Fruit fly (Drosophila melanogaster) whole organism, embryonic: ENCODE data around the gene fru.
A peak's percentile ranks its signal among the peaks of the same experiment; 100 is the strongest.

ENCODE experiments used
- Atf6 ChIP-seq: fragments of 200-800 bp; sonication (Bioruptor generic); IDR thresholded peaks from 2 replicates; pipeline ENCODE4 v1.3.6; 2022; ENCODE audit warnings: missing biosample characterization, missing genetic modification characterization
- Blimp-1 ChIP-seq: fragments of 200-800 bp; sonication (Bioruptor generic); optimal IDR thresholded peaks from 3 replicates; lab custom pipeline; 2018; ENCODE audit warnings: missing biosample characterization, missing genetic modification characterization, mild to moderate bottlenecking, moderate library complexity, missing genetic modification reagents
- BtbVII ChIP-seq: fragments of 200-800 bp; sonication (Bioruptor generic); optimal IDR thresholded peaks from 3 replicates; lab custom pipeline; 2017; ENCODE audit warnings: missing biosample characterization, mild to moderate bottlenecking, missing genetic modification characterization
- CG10147 ChIP-seq: fragments of 200-800 bp; sonication (Bioruptor generic); optimal IDR thresholded peaks from 2 replicates; lab custom pipeline; 2019; ENCODE audit warnings: missing biosample characterization, mild to moderate bottlenecking, missing genetic modification characterization, moderate library complexity
- CG11456 ChIP-seq: fragments of 200-800 bp; sonication (Bioruptor generic); IDR thresholded peaks from 3 replicates; pipeline ENCODE4 v1.3.6; 2022; ENCODE audit warnings: missing biosample characterization, missing genetic modification characterization
- CG11504 ChIP-seq: fragments of 200-800 bp; sonication (Bioruptor generic); optimal IDR thresholded peaks from 3 replicates; lab custom pipeline; 2019; ENCODE audit warnings: missing biosample characterization, mild to moderate bottlenecking, missing genetic modification characterization, moderate library complexity
- CG13296 ChIP-seq: fragments of 200-800 bp; sonication (Bioruptor generic); optimal IDR thresholded peaks from 3 replicates; lab custom pipeline; 2018; ENCODE audit warnings: missing biosample characterization, mild to moderate bottlenecking, missing genetic modification characterization
- CG13424 ChIP-seq: fragments of 200-800 bp; sonication (Bioruptor generic); optimal IDR thresholded peaks from 2 replicates; lab custom pipeline; 2019; ENCODE audit warnings: missing biosample characterization, mild to moderate bottlenecking, missing genetic modification characterization, moderate library complexity
- CG13775 ChIP-seq: fragments of 200-800 bp; sonication (Bioruptor generic); optimal IDR thresholded peaks from 3 replicates; lab custom pipeline; 2017; ENCODE audit warnings: missing biosample characterization, mild to moderate bottlenecking, missing genetic modification characterization
- CG14014 ChIP-seq: fragments of 200-800 bp; sonication (Bioruptor generic); IDR thresholded peaks from 2 replicates; pipeline ENCODE4 v1.3.6; 2022; ENCODE audit warnings: missing biosample characterization, missing genetic modification characterization
- CG14050 ChIP-seq: fragments of 200-800 bp; sonication (Bioruptor generic); IDR thresholded peaks from 3 replicates; pipeline ENCODE4 v1.3.6; 2022; ENCODE audit warnings: missing biosample characterization, missing genetic modification characterization
- CG14667 ChIP-seq: fragments of 200-800 bp; sonication (Bioruptor generic); IDR thresholded peaks from 2 replicates; pipeline ENCODE4 v1.3.6; 2022; ENCODE audit warnings: missing biosample characterization, missing genetic modification characterization
- CG1529 ChIP-seq: fragments of 200-800 bp; sonication (Bioruptor generic); optimal IDR thresholded peaks from 3 replicates; lab custom pipeline; 2018; ENCODE audit warnings: missing biosample characterization, missing genetic modification characterization
- CG1603 ChIP-seq: fragments of 200-800 bp; sonication (Bioruptor generic); optimal IDR thresholded peaks from 2 replicates; lab custom pipeline; 2019; ENCODE audit warnings: missing biosample characterization, mild to moderate bottlenecking, missing genetic modification characterization, moderate library complexity
- CG16779 ChIP-seq: fragments of 200-800 bp; sonication (Bioruptor generic); IDR thresholded peaks from 2 replicates; pipeline ENCODE4 v1.3.6; 2022; ENCODE audit warnings: missing biosample characterization, missing genetic modification characterization
- CG17802 ChIP-seq: fragments of 200-800 bp; sonication (Bioruptor generic); optimal IDR thresholded peaks from 2 replicates; lab custom pipeline; 2018; ENCODE audit warnings: missing biosample characterization, mild to moderate bottlenecking, missing genetic modification characterization, moderate library complexity
- CG18764 ChIP-seq: fragments of 200-800 bp; sonication (Bioruptor generic); optimal IDR thresholded peaks from 3 replicates; lab custom pipeline; 2016; ENCODE audit warnings: missing biosample characterization, missing genetic modification characterization
- CG2120 ChIP-seq: fragments of 200-800 bp; sonication (Bioruptor generic); optimal IDR thresholded peaks from 3 replicates; lab custom pipeline; 2016; ENCODE audit warnings: missing biosample characterization, missing genetic modification characterization
- CG31224 ChIP-seq: fragments of 200-800 bp; sonication (Bioruptor generic); IDR thresholded peaks from 2 replicates; pipeline ENCODE4 v1.3.6; 2022; ENCODE audit warnings: missing biosample characterization, missing genetic modification characterization
- CG31441 ChIP-seq: fragments of 200-800 bp; sonication (Bioruptor generic); IDR thresholded peaks from 2 replicates; pipeline ENCODE4 v1.3.6; 2022; ENCODE audit warnings: missing biosample characterization, missing genetic modification characterization
- CG6272 ChIP-seq: fragments of 200-800 bp; sonication (Bioruptor generic); IDR thresholded peaks from 2 replicates; pipeline ENCODE4 v1.3.6; 2022; ENCODE audit warnings: missing biosample characterization, missing genetic modification characterization
- CG8359 ChIP-seq: fragments of 200-800 bp; sonication (Bioruptor generic); optimal IDR thresholded peaks from 2 replicates; lab custom pipeline; 2017; ENCODE audit warnings: missing biosample characterization, mild to moderate bottlenecking, missing genetic modification characterization, borderline replicate concordance
- Dbx ChIP-seq: fragments of 200-800 bp; sonication (Bioruptor generic); IDR thresholded peaks from 3 replicates; pipeline ENCODE4 v1.3.6; 2022; ENCODE audit warnings: missing biosample characterization, missing genetic modification characterization
- Fer2 ChIP-seq: fragments of 200-800 bp; sonication (Bioruptor generic); optimal IDR thresholded peaks from 2 replicates; lab custom pipeline; 2018; ENCODE audit warnings: missing biosample characterization, mild to moderate bottlenecking, missing genetic modification characterization, moderate library complexity
- H15 ChIP-seq: fragments of 200-800 bp; sonication (Bioruptor generic); IDR thresholded peaks from 3 replicates; pipeline ENCODE4 v1.3.6; 2022; ENCODE audit warnings: missing biosample characterization, missing genetic modification characterization
- Hmr ChIP-seq: fragments of 200-800 bp; sonication (Bioruptor generic); optimal IDR thresholded peaks from 3 replicates; lab custom pipeline; 2017; ENCODE audit warnings: mild to moderate bottlenecking, missing biosample characterization, missing genetic modification reagents, missing genetic modification characterization
- NC2α ChIP-seq: fragments of 200-800 bp; sonication (Bioruptor generic); optimal IDR thresholded peaks from 2 replicates; lab custom pipeline; 2016; ENCODE audit warnings: missing biosample characterization, missing genetic modification characterization
- NK7.1 ChIP-seq: fragments of 200-800 bp; sonication (Bioruptor generic); optimal IDR thresholded peaks from 3 replicates; lab custom pipeline; 2016; ENCODE audit warnings: missing biosample characterization, missing genetic modification characterization
- Nf-YA ChIP-seq: fragments of 200-800 bp; sonication (Bioruptor generic); IDR thresholded peaks from 2 replicates; pipeline ENCODE4 v1.3.6; 2022; ENCODE audit warnings: missing biosample characterization, missing genetic modification characterization
- Pdp1 ChIP-seq, 2 experiments: fragments of 200-800 bp; sonication (Bioruptor generic); optimal IDR thresholded peaks; 3 replicates each; lab custom pipeline; 2016; ENCODE audit warnings: missing biosample characterization in 2 of 2, missing genetic modification characterization in 2 of 2, mild to moderate bottlenecking in 1 of 2, moderate library complexity in 1 of 2
- Usf ChIP-seq: fragments of 200-800 bp; sonication (Bioruptor generic); optimal IDR thresholded peaks from 2 replicates; lab custom pipeline; 2017; ENCODE audit warnings: missing genotype, missing biosample characterization, missing genetic modification characterization
- amos ChIP-seq: fragments of 200-800 bp; sonication (Bioruptor generic); IDR thresholded peaks from 2 replicates; pipeline ENCODE4 v1.3.6; 2022; ENCODE audit warnings: missing biosample characterization, missing genetic modification characterization; ENCODE audit not compliant: partially characterized antibody
- ash1 ChIP-seq: fragments of 200-800 bp; sonication (Bioruptor generic); optimal IDR thresholded peaks from 2 replicates; lab custom pipeline; 2018; ENCODE audit warnings: missing biosample characterization, mild to moderate bottlenecking, missing genetic modification characterization
- bigmax ChIP-seq: fragments of 200-800 bp; sonication (Bioruptor generic); optimal IDR thresholded peaks from 2 replicates; lab custom pipeline; 2018; ENCODE audit warnings: missing biosample characterization, mild to moderate bottlenecking, missing genetic modification characterization
- cato ChIP-seq: fragments of 200-800 bp; sonication (Bioruptor generic); optimal IDR thresholded peaks from 2 replicates; lab custom pipeline; 2016; ENCODE audit warnings: missing biosample characterization, missing genetic modification characterization, borderline replicate concordance
- dmrt99B ChIP-seq: fragments of 200-800 bp; sonication (Bioruptor generic); optimal IDR thresholded peaks from 2 replicates; lab custom pipeline; 2018; ENCODE audit warnings: missing biosample characterization, mild to moderate bottlenecking, missing genetic modification characterization, moderate library complexity
- eyg ChIP-seq: fragments of 200-800 bp; sonication (Bioruptor generic); optimal IDR thresholded peaks from 3 replicates; lab custom pipeline; 2016; ENCODE audit warnings: missing biosample characterization, missing genetic modification characterization
- fd102C ChIP-seq: fragments of 200-800 bp; sonication (Bioruptor generic); optimal IDR thresholded peaks from 2 replicates; lab custom pipeline; 2018; ENCODE audit warnings: missing biosample characterization, mild to moderate bottlenecking, missing genetic modification characterization, moderate library complexity
- lola ChIP-seq, 3 experiments: fragments of >200 bp in 2 of 3; fragments of 200-800 bp in 1 of 3; sonication (Bioruptor generic) in 1 of 3; optimal IDR thresholded peaks; 2 replicates each; lab custom pipeline; 2017 to 2019; ENCODE audit warnings: missing biosample characterization in 3 of 3, missing genetic modification characterization in 3 of 3, mild to moderate bottlenecking in 1 of 3, moderate library complexity in 1 of 3
- pho ChIP-seq: fragments of 200-800 bp; sonication (Bioruptor generic); optimal IDR thresholded peaks from 2 replicates; lab custom pipeline; 2016; ENCODE audit warnings: missing biosample characterization, missing genetic modification characterization
- pros ChIP-seq: fragments of 200-800 bp; sonication (Bioruptor generic); optimal IDR thresholded peaks from 3 replicates; lab custom pipeline; 2019; ENCODE audit warnings: missing biosample characterization, mild to moderate bottlenecking, missing genetic modification characterization, moderate library complexity
- sisA ChIP-seq: fragments of 200-800 bp; sonication (Bioruptor generic); IDR thresholded peaks from 2 replicates; pipeline ENCODE4 v1.3.6; 2022; ENCODE audit warnings: missing biosample characterization, missing genetic modification characterization
- sna ChIP-seq: fragments of 200-800 bp; sonication (Bioruptor generic); IDR thresholded peaks from 2 replicates; pipeline ENCODE4 v1.3.6; 2022; ENCODE audit warnings: missing biosample characterization, missing genetic modification characterization; ENCODE audit not compliant: partially characterized antibody
- stc ChIP-seq: fragments of 200-800 bp; sonication (Bioruptor generic); IDR thresholded peaks from 2 replicates; pipeline ENCODE4 v1.3.6; 2022; ENCODE audit warnings: missing biosample characterization, missing genetic modification characterization
- stwl ChIP-seq: fragments of 200-800 bp; sonication (Bioruptor generic); optimal IDR thresholded peaks from 3 replicates; lab custom pipeline; 2018; ENCODE audit warnings: missing biosample characterization, mild to moderate bottlenecking, missing genetic modification characterization, moderate library complexity
- tin ChIP-seq: fragments of 200-800 bp; sonication (Bioruptor generic); optimal IDR thresholded peaks from 3 replicates; lab custom pipeline; 2016; ENCODE audit warnings: missing biosample characterization, missing genetic modification characterization
- toy ChIP-seq: fragments of 200-800 bp; sonication (Bioruptor generic); IDR thresholded peaks from 2 replicates; pipeline ENCODE4 v1.3.6; 2022; ENCODE audit warnings: missing biosample characterization, missing genetic modification characterization
- trh ChIP-seq: fragments of 200-800 bp; sonication (Bioruptor generic); optimal IDR thresholded peaks from 2 replicates; lab custom pipeline; 2016; ENCODE audit warnings: missing biosample characterization, missing genetic modification characterization
- unc-4 ChIP-seq: fragments of 200-800 bp; sonication (Bioruptor generic); IDR thresholded peaks from 2 replicates; pipeline ENCODE4 v1.3.6; 2022; ENCODE audit warnings: missing biosample characterization, missing genetic modification characterization; ENCODE audit not compliant: partially characterized antibody

The fru gene

dm6 chr3R:18573699-18574259 is 28.4 kb upstream of the fru start (continued):
- peak; percentile 81 for TF ChIP-seq NC2α
- TF ChIP-seq CG11504 (tag; lab: Kevin White, UChicago) = peak; percentile 95
- TF ChIP-seq CG31441 (GFP tag; lab: Robert Waterston, UW) = peak; percentile 97
- TF ChIP-seq CG16779 (GFP tag; lab: Robert Waterston, UW) = peak; percentile 53; the same call in 1 of the 2 replicates
- TF ChIP-seq Atf6 (GFP tag; lab: Robert Waterston, UW) = peak; percentile 94
- TF ChIP-seq CG13424 (tag; lab: Kevin White, UChicago) = peak; percentile 96
- TF ChIP-seq pros (GFP tag; lab: Kevin White, UChicago) = no peak
- peak; percentile 86 for TF ChIP-seq CG18764
- TF ChIP-seq pho (GFP tag; lab: Kevin White, UChicago) = peak; percentile 95
- TF ChIP-seq CG31224 (GFP tag; lab: Robert Waterston, UW) = peak; percentile 81
- TF ChIP-seq sna (GFP tag; lab: Robert Waterston, UW) = no peak
- peak; percentile 75 for TF ChIP-seq CG6272
- peak; percentile 95 for TF ChIP-seq dmrt99B
- TF ChIP-seq bigmax (GFP tag; lab: Kevin White, UChicago) = peak; percentile 20
- no peak for TF ChIP-seq ash1
- TF ChIP-seq sisA (GFP tag; lab: Robert Waterston, UW) = peak; percentile 90
- no peak for TF ChIP-seq amos (GFP tag; lab: Robert Waterston, UW)
- TF ChIP-seq NK7.1 (GFP tag; lab: Kevin White, UChicago) = peak; percentile 85
- TF ChIP-seq fd102C (GFP tag; lab: Kevin White, UChicago) = no peak
- peak; percentile 94 for TF ChIP-seq Hmr (GFP tag; lab: Kevin White, UChicago)
- TF ChIP-seq BtbVII (GFP tag; lab: Kevin White, UChicago) = peak; percentile 92
- peak in 1 of 3 experiments; percentile 95 for TF ChIP-seq lola (GFP tag; optimal IDR thresholded peaks at IDR 0.05; lab: Kevin White, UChicago)
- peak; percentile 85 for TF ChIP-seq Fer2 (tag; lab: Kevin White, UChicago)
- TF ChIP-seq toy (GFP tag; lab: Robert Waterston, UW) = peak; percentile 73; the same call in 1 of the 2 replicates
- peak; percentile 97 for TF ChIP-seq CG2120
- peak; percentile 93 for TF ChIP-seq Dbx (GFP tag; lab: Robert Waterston, UW)
- peak; percentile 80 for TF ChIP-seq CG8359 (GFP tag; lab: Kevin White, UChicago)
- peak; percentile 90 for TF ChIP-seq Blimp-1 (GFP tag; lab: Kevin White, UChicago)
- TF ChIP-seq unc-4 = no peak
- peak; percentile 80 for TF ChIP-seq H15
- TF ChIP-seq trh (GFP tag; lab: Kevin White, UChicago) = peak; percentile 64
- peak; percentile 88 for TF ChIP-seq CG1603 (tag; lab: Kevin White, UChicago)
- peak; percentile 93 for TF ChIP-seq CG10147 (GFP tag; lab: Kevin White, UChicago)
- peak; percentile 87 to 93 for TF ChIP-seq Pdp1 (GFP tag; optimal IDR thresholded peaks at IDR 0.05; lab: Kevin White, UChicago)
- peak; percentile 90 for TF ChIP-seq stc (GFP tag; lab: Robert Waterston, UW)
- TF ChIP-seq CG11456 (GFP tag; lab: Robert Waterston, UW) = peak; percentile 90
- peak; percentile 86 for TF ChIP-seq CG14050 (GFP tag; lab: Robert Waterston, UW)
- TF ChIP-seq cato (GFP tag; lab: Kevin White, UChicago) = peak; percentile 92
- peak; percentile 88 for TF ChIP-seq Usf
- no peak for TF ChIP-seq stwl (tag; lab: Kevin White, UChicago)
- TF ChIP-seq CG13296 (GFP tag; lab: Kevin White, UChicago) = peak; percentile 90
- TF ChIP-seq CG13775 (GFP tag; lab: Kevin White, UChicago) = peak; percentile 96
- peak; percentile 93 for TF ChIP-seq CG14014 (GFP tag; lab: Robert Waterston, UW)
- peak; percentile 91 for TF ChIP-seq eyg (GFP tag; lab: Kevin White, UChicago)
- TF ChIP-seq CG17802 (tag; lab: Kevin White, UChicago) = peak; percentile 43
- TF ChIP-seq Nf-YA (GFP tag; lab: Robert Waterston, UW) = peak; percentile 57
- peak; percentile 90 for TF ChIP-seq tin (GFP tag; lab: Kevin White, UChicago)
- peak; percentile 83 for TF ChIP-seq CG14667 (GFP tag; lab: Robert Waterston, UW)
- peak; percentile 93 for TF ChIP-seq CG1529 (GFP tag; lab: Kevin White, UChicago)
